Worm (Caenorhabditis elegans): ENCODE results near the gene C18E9.2.

- TF ChIP-seq him-1 (tag; optimal IDR thresholded peaks at IDR 0.05) (no peak), W03F9.2 (tag; optimal IDR thresholded peaks at IDR 0.05) (no peak), dao-5 (tag; optimal IDR thresholded peaks at IDR 0.05) (no peak)
Measured at ce11 chrII:9010708-9011107, 45.9 kb downstream of the C18E9.2 start.
